ENCODE assay signal across 5 fruit fly cellular contexts in genomic region chr3R:9387634-9388033, dm6.
TF ChIP-seq lines count a peak whose summit lies in the region.

No protein-coding gene starts in this region.

- no peak for TF ChIP-seq CTCF in whole organism, embryonic (GFP tag; optimal IDR thresholded peaks at IDR 0.05; lab: Kevin White, UChicago)

TF ChIP-seq in whole organism, adult, 20 proteins besides CTCF, POLR2A, EP300 and RAD21:
- TF ChIP-seq cic (GFP tag; optimal IDR thresholded peaks at IDR 0.05; lab: Kevin White, UChicago) = peak; percentile 79
- peak; percentile 46 for TF ChIP-seq Mnt (GFP tag; optimal IDR thresholded peaks at IDR 0.05; lab: Kevin White, UChicago)
- no peak for TF ChIP-seq ovo (GFP tag; optimal IDR thresholded peaks at IDR 0.05; lab: Kevin White, UChicago)
- no peak for TF ChIP-seq cnc (optimal IDR thresholded peaks at IDR 0.05; lab: Kevin White, UChicago)

TF ChIP-seq in whole organism, embryonic, 481 proteins besides CTCF, POLR2A, EP300 and RAD21 (continues in another document):
- TF ChIP-seq abd-A (tag; optimal IDR thresholded peaks at IDR 0.05; lab: Kevin White, UChicago) (no peak), Bgb (GFP tag; IDR thresholded peaks at IDR 0.05; lab: Robert Waterston, UW; ENCODE audit: partially characterized antibody) (no peak), Xrp1 (GFP tag; IDR thresholded peaks at IDR 0.05; lab: Robert Waterston, UW) (no peak), Sin3A (optimal IDR thresholded peaks at IDR 0.05; lab: Kevin White, UChicago) (no peak), Hr39 (optimal IDR thresholded peaks at IDR 0.05; lab: Kevin White, UChicago) (no peak), CG10543 (GFP tag; optimal IDR thresholded peaks at IDR 0.05; lab: Kevin White, UChicago) (no peak), Ssrp (tag; optimal IDR thresholded peaks at IDR 0.05; lab: Kevin White, UChicago) (no peak), CG12391 (tag; optimal IDR thresholded peaks at IDR 0.05; lab: Kevin White, UChicago) (no peak), CG12769 (tag; optimal IDR thresholded peaks at IDR 0.05; lab: Kevin White, UChicago) (no peak), CG11085 (GFP tag; IDR thresholded peaks at IDR 0.05; lab: Robert Waterston, UW) (no peak), CG33213 (GFP tag; optimal IDR thresholded peaks at IDR 0.05; lab: Kevin White, UChicago) (no peak), her (GFP tag; optimal IDR thresholded peaks at IDR 0.05; lab: Kevin White, UChicago) (no peak), CG31388 (GFP tag; optimal IDR thresholded peaks at IDR 0.05; lab: Kevin White, UChicago) (no peak), unpg (GFP tag; optimal IDR thresholded peaks at IDR 0.05; lab: Kevin White, UChicago) (no peak), sna (GFP tag; IDR thresholded peaks at IDR 0.05; lab: Robert Waterston, UW; ENCODE audit: partially characterized antibody) (no peak), CG17612 (GFP tag; IDR thresholded peaks at IDR 0.05; lab: Robert Waterston, UW) (no peak), CG17829 (tag; optimal IDR thresholded peaks at IDR 0.05; lab: Kevin White, UChicago) (no peak), CG4404 (GFP tag; IDR thresholded peaks at IDR 0.05; lab: Robert Waterston, UW) (no peak), B-H2 (GFP tag; optimal IDR thresholded peaks at IDR 0.05; lab: Kevin White, UChicago) (no peak), PHDP (tag; optimal IDR thresholded peaks at IDR 0.05; lab: Kevin White, UChicago) (no peak), scrt (GFP tag; optimal IDR thresholded peaks at IDR 0.05; lab: Kevin White, UChicago) (no peak), exex (tag; optimal IDR thresholded peaks at IDR 0.05; lab: Kevin White, UChicago) (peak; percentile 56), trem (tag; optimal IDR thresholded peaks at IDR 0.05; lab: Kevin White, UChicago) (no peak)

TF ChIP-seq in whole organism, prepupa, 60 proteins besides CTCF, POLR2A, EP300 and RAD21:
- no peak for TF ChIP-seq acj6 (GFP tag; optimal IDR thresholded peaks at IDR 0.05; lab: Kevin White, UChicago)
- no peak for TF ChIP-seq CG8632 (GFP tag; optimal IDR thresholded peaks at IDR 0.05; lab: Kevin White, UChicago)
- no peak for TF ChIP-seq spab (GFP tag; optimal IDR thresholded peaks at IDR 0.05; lab: Kevin White, UChicago)
- 0 out of 3 replicates have a peak, but pooled peaks have one; percentile 19 for TF ChIP-seq CG6163 (GFP tag; IDR thresholded peaks at IDR 0.05; lab: Robert Waterston, UW)
- no peak for TF ChIP-seq dsx (GFP tag; optimal IDR thresholded peaks at IDR 0.05; lab: Kevin White, UChicago; ENCODE audit: poor library complexity, severe bottlenecking)
- peak; percentile 58 for TF ChIP-seq Eip78C (GFP tag; lab: Kevin White, UChicago)
- TF ChIP-seq Eip93F (GFP tag; optimal IDR thresholded peaks at IDR 0.05; lab: Kevin White, UChicago) = peak; percentile 62
- TF ChIP-seq Blimp-1 (GFP tag; optimal IDR thresholded peaks at IDR 0.05; lab: Kevin White, UChicago) = no peak
- TF ChIP-seq CG11294 (GFP tag; IDR thresholded peaks at IDR 0.05; lab: Robert Waterston, UW) = no peak
- TF ChIP-seq Sox14 (GFP tag; optimal IDR thresholded peaks at IDR 0.05; lab: Kevin White, UChicago) = peak; percentile 10
- peak; percentile 42 for TF ChIP-seq vri (GFP tag; optimal IDR thresholded peaks at IDR 0.05; lab: Kevin White, UChicago)
- no peak for TF ChIP-seq net (GFP tag; optimal IDR thresholded peaks at IDR 0.05; lab: Kevin White, UChicago)
- TF ChIP-seq CG15336 (GFP tag; IDR thresholded peaks at IDR 0.05; lab: Robert Waterston, UW) = no peak

TF ChIP-seq in whole organism, pupa, 21 proteins besides CTCF, POLR2A, EP300 and RAD21:
- TF ChIP-seq Snoo (tag; optimal IDR thresholded peaks at IDR 0.05; lab: Kevin White, UChicago) = no peak
- no peak for TF ChIP-seq gl (tag; optimal IDR thresholded peaks at IDR 0.05; lab: Kevin White, UChicago)
- peak; percentile 71 for TF ChIP-seq EcR (GFP tag; optimal IDR thresholded peaks at IDR 0.05; lab: Kevin White, UChicago)

TF ChIP-seq in whole organism, wandering third instar larva, 38 proteins besides CTCF, POLR2A, EP300 and RAD21:
- TF ChIP-seq HLH106 (tag; optimal IDR thresholded peaks at IDR 0.05; lab: Kevin White, UChicago) (no peak), Jra (GFP tag; optimal IDR thresholded peaks at IDR 0.05; lab: Kevin White, UChicago) (no peak), h (GFP tag; optimal IDR thresholded peaks at IDR 0.05; lab: Kevin White, UChicago) (peak; percentile 40), foxo (GFP tag; optimal IDR thresholded peaks at IDR 0.05; lab: Kevin White, UChicago) (peak in 1 of 2 experiments; percentile 26), CG9705 (GFP tag; optimal IDR thresholded peaks at IDR 0.05; lab: Kevin White, UChicago) (no peak), sage (GFP tag; optimal IDR thresholded peaks at IDR 0.05; lab: Kevin White, UChicago) (no peak), jim (GFP tag; optimal IDR thresholded peaks at IDR 0.05; lab: Kevin White, UChicago) (no peak), fru (GFP tag; optimal IDR thresholded peaks at IDR 0.05; lab: Kevin White, UChicago) (no peak), Rel (GFP tag; optimal IDR thresholded peaks at IDR 0.05; lab: Kevin White, UChicago) (no peak), Rel (tag; optimal IDR thresholded peaks at IDR 0.05; lab: Kevin White, UChicago) (peak; percentile 49), Hnf4 (GFP tag; optimal IDR thresholded peaks at IDR 0.05; lab: Kevin White, UChicago) (no peak), Mio (GFP tag; optimal IDR thresholded peaks at IDR 0.05; lab: Kevin White, UChicago) (no peak), lola (GFP tag; optimal IDR thresholded peaks at IDR 0.05; lab: Kevin White, UChicago) (no peak), rgr (GFP tag; optimal IDR thresholded peaks at IDR 0.05; lab: Kevin White, UChicago) (no peak), Hr78 (GFP tag; optimal IDR thresholded peaks at IDR 0.05; lab: Kevin White, UChicago) (no peak), CG32264 (GFP tag; optimal IDR thresholded peaks at IDR 0.05; lab: Kevin White, UChicago) (no peak), usp (GFP tag; optimal IDR thresholded peaks at IDR 0.05; lab: Kevin White, UChicago) (no peak), br (GFP tag; optimal IDR thresholded peaks at IDR 0.05; lab: Kevin White, UChicago) (peak; percentile 5), pan (optimal IDR thresholded peaks at IDR 0.05; lab: Kevin White, UChicago) (no peak), dl (GFP tag; optimal IDR thresholded peaks at IDR 0.05; lab: Kevin White, UChicago; ENCODE audit: insufficient read depth in 1 of 2, partially characterized antibody in 2 of 2) (no peak), N (GFP tag; optimal IDR thresholded peaks at IDR 0.05; lab: Kevin White, UChicago) (no peak), dsf (GFP tag; optimal IDR thresholded peaks at IDR 0.05; lab: Kevin White, UChicago; ENCODE audit: borderline replicate concordance) (no peak), woc (GFP tag; optimal IDR thresholded peaks at IDR 0.05; lab: Kevin White, UChicago) (no peak), dmrt93B (GFP tag; optimal IDR thresholded peaks at IDR 0.05; lab: Kevin White, UChicago) (no peak), sv (GFP tag; optimal IDR thresholded peaks at IDR 0.05; lab: Kevin White, UChicago) (no peak)
